Fruit fly (Drosophila melanogaster) whole organism, embryonic: Measurements from ENCODE around the gene CG3690.

Experiments used
- B-H2 ChIP-seq: fragments of 200-800 bp; sonication (Bioruptor generic); optimal IDR thresholded peaks from 2 replicates; lab custom pipeline; 2018; ENCODE audit warnings: missing biosample characterization, mild to moderate bottlenecking, missing genetic modification characterization
- CG10147 ChIP-seq: fragments of 200-800 bp; sonication (Bioruptor generic); optimal IDR thresholded peaks from 2 replicates; lab custom pipeline; 2019; ENCODE audit warnings: missing biosample characterization, mild to moderate bottlenecking, missing genetic modification characterization, moderate library complexity
- CG11560 ChIP-seq: fragments of 200-800 bp; sonication (Bioruptor generic); IDR thresholded peaks from 3 replicates; pipeline ENCODE4 v1.3.6; 2022; ENCODE audit warnings: missing biosample characterization, missing genetic modification characterization
- CG12071 ChIP-seq: fragments of 200-800 bp; sonication (Bioruptor generic); optimal IDR thresholded peaks from 3 replicates; lab custom pipeline; 2018; ENCODE audit warnings: missing biosample characterization, mild to moderate bottlenecking, missing genetic modification characterization
- CG12744 ChIP-seq: fragments of 200-800 bp; sonication (Bioruptor generic); optimal IDR thresholded peaks from 2 replicates; lab custom pipeline; 2016; ENCODE audit warnings: missing biosample characterization, missing genetic modification characterization
- CG15514 ChIP-seq: fragments of 200-800 bp; sonication (Bioruptor generic); optimal IDR thresholded peaks from 3 replicates; lab custom pipeline; 2017; ENCODE audit warnings: missing biosample characterization, missing genetic modification characterization, mild to moderate bottlenecking, moderate library complexity, missing genetic modification reagents
- CG17612 ChIP-seq: fragments of 200-800 bp; sonication (Bioruptor generic); IDR thresholded peaks from 2 replicates; pipeline ENCODE4 v1.3.6; 2022; ENCODE audit warnings: missing biosample characterization, missing genetic modification characterization
- CG31224 ChIP-seq: fragments of 200-800 bp; sonication (Bioruptor generic); IDR thresholded peaks from 2 replicates; pipeline ENCODE4 v1.3.6; 2022; ENCODE audit warnings: missing biosample characterization, missing genetic modification characterization
- CG32532 ChIP-seq: fragments of 200-800 bp; sonication (Bioruptor generic); IDR thresholded peaks from 2 replicates; pipeline ENCODE4 v1.3.6; 2022; ENCODE audit warnings: missing biosample characterization, missing genetic modification characterization
- CG3847 ChIP-seq: fragments of 200-800 bp; sonication (Bioruptor generic); IDR thresholded peaks from 2 replicates; pipeline ENCODE4 v1.3.6; 2022; ENCODE audit warnings: missing biosample characterization, missing genetic modification characterization
- CG4404 ChIP-seq: fragments of 200-800 bp; sonication (Bioruptor generic); IDR thresholded peaks from 2 replicates; pipeline ENCODE4 v1.3.6; 2022; ENCODE audit warnings: missing biosample characterization, missing genetic modification characterization
- CG5953 ChIP-seq: fragments of 200-800 bp; sonication (Bioruptor generic); IDR thresholded peaks from 2 replicates; pipeline ENCODE4 v1.3.6; 2022; ENCODE audit warnings: missing biosample characterization, missing genetic modification characterization
- CG6791 ChIP-seq: fragments of 200-800 bp; sonication (Bioruptor generic); IDR thresholded peaks from 3 replicates; pipeline ENCODE4 v1.3.6; 2022; ENCODE audit warnings: missing biosample characterization, missing genetic modification characterization; ENCODE audit not compliant: partially characterized antibody
- CG8089 ChIP-seq: fragments of 200-800 bp; sonication (Bioruptor generic); optimal IDR thresholded peaks from 3 replicates; lab custom pipeline; 2016; ENCODE audit warnings: missing biosample characterization, missing genetic modification characterization
- CG8290 ChIP-seq, 3 experiments: fragments of 200-800 bp; sonication (Bioruptor generic); optimal IDR thresholded peaks; 2 replicates each; lab custom pipeline; 2016 to 2019; ENCODE audit warnings: missing biosample characterization in 3 of 3, missing genetic modification characterization in 3 of 3, mild to moderate bottlenecking in 2 of 3, moderate library complexity in 1 of 3
- Eip74EF ChIP-seq, 2 experiments: fragments of 200-800 bp in 1 of 2; fragments of >200 bp in 1 of 2; sonication (Bioruptor generic) in 1 of 2; optimal IDR thresholded peaks; 2 replicates each; lab custom pipeline; 2017 to 2019; ENCODE audit warnings: missing biosample characterization in 2 of 2, missing genetic modification characterization in 2 of 2, mild to moderate bottlenecking in 1 of 2, moderate library complexity in 1 of 2
- Ets65A ChIP-seq: fragments of 200-800 bp; sonication (Bioruptor generic); peaks from one replicate; lab custom pipeline; 2016; ENCODE audit warnings: missing biosample characterization, missing genetic modification characterization
- Hmr ChIP-seq: fragments of 200-800 bp; sonication (Bioruptor generic); optimal IDR thresholded peaks from 3 replicates; lab custom pipeline; 2017; ENCODE audit warnings: mild to moderate bottlenecking, missing biosample characterization, missing genetic modification reagents, missing genetic modification characterization
- MBD-R2 ChIP-seq: fragments of 200-800 bp; sonication (Bioruptor generic); IDR thresholded peaks from 2 replicates; pipeline ENCODE4 v1.3.6; 2022; ENCODE audit warnings: missing biosample characterization, missing genetic modification characterization
- MESR4 ChIP-seq: fragments of 200-800 bp; sonication (Bioruptor generic); optimal IDR thresholded peaks from 2 replicates; lab custom pipeline; 2018; ENCODE audit warnings: missing biosample characterization, mild to moderate bottlenecking, missing genetic modification characterization, moderate library complexity
- Med ChIP-seq: fragments of 200-800 bp; sonication (Bioruptor generic); peaks from one replicate; lab custom pipeline; 2016; ENCODE audit warnings: missing biosample characterization, missing genetic modification characterization, mild to moderate bottlenecking, inconsistent platforms, moderate library complexity
- Opbp ChIP-seq: fragments of 200-800 bp; sonication (Bioruptor generic); IDR thresholded peaks from 3 replicates; pipeline ENCODE4 v1.3.6; 2022; ENCODE audit warnings: missing biosample characterization, missing genetic modification characterization; ENCODE audit not compliant: partially characterized antibody
- Optix ChIP-seq: fragments of 200-800 bp; sonication (Bioruptor generic); IDR thresholded peaks from 3 replicates; pipeline ENCODE4 v1.3.6; 2022; ENCODE audit warnings: missing biosample characterization, missing genetic modification characterization
- PHDP ChIP-seq: fragments of 200-800 bp; sonication (Bioruptor generic); optimal IDR thresholded peaks from 3 replicates; lab custom pipeline; 2018; ENCODE audit warnings: missing biosample characterization, mild to moderate bottlenecking, missing genetic modification characterization, moderate library complexity
- Xbp1 ChIP-seq: fragments of 200-800 bp; sonication (Bioruptor generic); optimal IDR thresholded peaks from 3 replicates; lab custom pipeline; 2016; ENCODE audit warnings: missing biosample characterization, mild to moderate bottlenecking, missing genetic modification characterization
- ab ChIP-seq: fragments of 200-800 bp; sonication (Bioruptor generic); optimal IDR thresholded peaks from 2 replicates; lab custom pipeline; 2016; ENCODE audit warnings: missing biosample characterization, missing genetic modification characterization
- ap ChIP-seq: fragments of 200-800 bp; sonication (Bioruptor generic); IDR thresholded peaks from 2 replicates; pipeline ENCODE4 v1.3.6; 2022; ENCODE audit warnings: missing biosample characterization, missing genetic modification characterization
- crc ChIP-seq: fragments of 200-800 bp; sonication (Bioruptor generic); optimal IDR thresholded peaks from 2 replicates; lab custom pipeline; 2016; ENCODE audit warnings: missing biosample characterization, missing genetic modification characterization
- cwo ChIP-seq: fragments of 200-800 bp; sonication (Bioruptor generic); optimal IDR thresholded peaks from 3 replicates; lab custom pipeline; 2017; ENCODE audit warnings: missing biosample characterization, missing genetic modification characterization, mild to moderate bottlenecking, moderate library complexity, missing genetic modification reagents
- ems ChIP-seq: fragments of 200-800 bp; sonication (Bioruptor generic); optimal IDR thresholded peaks from 3 replicates; lab custom pipeline; 2016; ENCODE audit warnings: missing biosample characterization, missing genetic modification characterization
- eve ChIP-seq, 2 experiments: fragments of >200 bp; optimal IDR thresholded peaks; 2 replicates each; lab custom pipeline; 2017; ENCODE audit warnings: missing biosample characterization in 2 of 2, missing genetic modification characterization in 2 of 2
- fd102C ChIP-seq: fragments of 200-800 bp; sonication (Bioruptor generic); optimal IDR thresholded peaks from 2 replicates; lab custom pipeline; 2018; ENCODE audit warnings: missing biosample characterization, mild to moderate bottlenecking, missing genetic modification characterization, moderate library complexity
- gfzf ChIP-seq: fragments of 200-800 bp; sonication (Bioruptor generic); optimal IDR thresholded peaks from 2 replicates; lab custom pipeline; 2016; ENCODE audit warnings: missing biosample characterization, mild to moderate bottlenecking, missing genetic modification characterization, moderate library complexity
- grau ChIP-seq: fragments of 200-800 bp; optimal IDR thresholded peaks from 3 replicates; lab custom pipeline; 2019; ENCODE audit warnings: missing biosample characterization, mild to moderate bottlenecking, missing genetic modification characterization, moderate library complexity
- grn ChIP-seq: fragments of 200-800 bp; sonication (Bioruptor generic); optimal IDR thresholded peaks from 3 replicates; lab custom pipeline; 2017; ENCODE audit warnings: missing biosample characterization, missing genetic modification characterization
- hbn ChIP-seq: fragments of 200-800 bp; sonication (Bioruptor generic); IDR thresholded peaks from 2 replicates; pipeline ENCODE4 v1.3.6; 2022; ENCODE audit warnings: missing biosample characterization, missing genetic modification characterization; ENCODE audit not compliant: partially characterized antibody
- inv ChIP-seq: fragments of 200-800 bp; sonication (Bioruptor generic); IDR thresholded peaks from 2 replicates; pipeline ENCODE4 v1.3.6; 2022; ENCODE audit warnings: missing biosample characterization, missing genetic modification characterization; ENCODE audit not compliant: partially characterized antibody
- jigr1 ChIP-seq: fragments of 200-800 bp; sonication (Bioruptor generic); IDR thresholded peaks from 3 replicates; pipeline ENCODE4 v1.3.6; 2022; ENCODE audit warnings: missing biosample characterization, missing genetic modification characterization
- kah ChIP-seq: fragments of 200-800 bp; sonication (Bioruptor generic); optimal IDR thresholded peaks from 2 replicates; lab custom pipeline; 2018; ENCODE audit warnings: missing biosample characterization, mild to moderate bottlenecking, missing genetic modification characterization
- ken ChIP-seq: fragments of 200-800 bp; sonication (Bioruptor generic); IDR thresholded peaks from 3 replicates; pipeline ENCODE4 v1.3.6; 2022; ENCODE audit warnings: missing biosample characterization, missing genetic modification characterization
- lmd ChIP-seq: fragments of 200-800 bp; sonication (Bioruptor generic); IDR thresholded peaks from 2 replicates; pipeline ENCODE4 v1.3.6; 2022; ENCODE audit warnings: missing biosample characterization, missing genetic modification characterization
- lola ChIP-seq, 3 experiments: fragments of >200 bp in 2 of 3; fragments of 200-800 bp in 1 of 3; sonication (Bioruptor generic) in 1 of 3; optimal IDR thresholded peaks; 2 replicates each; lab custom pipeline; 2017 to 2019; ENCODE audit warnings: missing biosample characterization in 3 of 3, missing genetic modification characterization in 3 of 3, mild to moderate bottlenecking in 1 of 3, moderate library complexity in 1 of 3
- nmo ChIP-seq: fragments of 200-800 bp; sonication (Bioruptor generic); optimal IDR thresholded peaks from 2 replicates; lab custom pipeline; 2018; ENCODE audit warnings: missing biosample characterization, mild to moderate bottlenecking, missing genetic modification characterization, moderate library complexity
- pb ChIP-seq: fragments of 200-800 bp; sonication (Bioruptor generic); optimal IDR thresholded peaks from 3 replicates; lab custom pipeline; 2016; ENCODE audit warnings: missing biosample characterization, missing genetic modification characterization
- pfk ChIP-seq: fragments of 200-800 bp; sonication (Bioruptor generic); optimal IDR thresholded peaks from 2 replicates; lab custom pipeline; 2018; ENCODE audit warnings: missing biosample characterization, mild to moderate bottlenecking, missing genetic modification characterization, moderate library complexity
- pho ChIP-seq: fragments of 200-800 bp; sonication (Bioruptor generic); optimal IDR thresholded peaks from 2 replicates; lab custom pipeline; 2016; ENCODE audit warnings: missing biosample characterization, missing genetic modification characterization
- phol ChIP-seq: fragments of 200-800 bp; sonication (Bioruptor generic); optimal IDR thresholded peaks from 3 replicates; lab custom pipeline; 2018; ENCODE audit warnings: missing biosample characterization, mild to moderate bottlenecking, missing genetic modification characterization, moderate library complexity
- schlank ChIP-seq: fragments of 200-800 bp; sonication (Bioruptor generic); optimal IDR thresholded peaks from 2 replicates; lab custom pipeline; 2018; ENCODE audit warnings: missing biosample characterization, mild to moderate bottlenecking, missing genetic modification characterization
- slbo ChIP-seq: fragments of 200-800 bp; sonication (Bioruptor generic); IDR thresholded peaks from 2 replicates; pipeline ENCODE4 v1.3.6; 2022; ENCODE audit warnings: missing biosample characterization, missing genetic modification characterization
- sug ChIP-seq: fragments of 200-800 bp; optimal IDR thresholded peaks from 2 replicates; lab custom pipeline; 2019; ENCODE audit warnings: missing biosample characterization, mild to moderate bottlenecking, missing genetic modification characterization, moderate library complexity
- toy ChIP-seq: fragments of 200-800 bp; sonication (Bioruptor generic); IDR thresholded peaks from 2 replicates; pipeline ENCODE4 v1.3.6; 2022; ENCODE audit warnings: missing biosample characterization, missing genetic modification characterization

Gene CG3690

DNA sequence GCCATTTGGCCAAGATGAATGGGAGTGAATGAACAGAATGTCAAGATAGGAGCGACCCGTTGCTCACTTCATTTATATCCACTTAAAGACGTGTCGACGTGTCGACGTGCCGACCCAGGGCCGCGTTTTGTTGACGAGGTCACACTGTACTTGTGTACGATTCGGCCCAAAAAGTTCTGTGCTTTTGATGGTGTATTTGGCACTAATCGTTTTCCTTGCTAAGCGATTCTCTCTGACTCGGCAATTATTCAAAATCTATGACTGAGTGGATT, 3.5 kb downstream of the CG3690 start (continued):
- TF ChIP-seq ab (GFP tag; lab: Kevin White, UChicago) (no peak), CG32532 (GFP tag; lab: Robert Waterston, UW) (peak; percentile 63), Opbp (GFP tag; lab: Robert Waterston, UW) (no peak), gfzf (GFP tag; lab: Kevin White, UChicago) (no peak), ken (GFP tag; lab: Robert Waterston, UW) (0 out of 3 replicates have a peak, but pooled peaks have one; percentile 11), lmd (GFP tag; lab: Robert Waterston, UW) (peak; percentile 43; the same call in 1 of the 2 replicates), CG12744 (GFP tag; lab: Kevin White, UChicago) (no peak), pho (no peak), B-H2 (GFP tag; lab: Kevin White, UChicago) (no peak), nmo (GFP tag; lab: Kevin White, UChicago) (no peak), ap (GFP tag; lab: Robert Waterston, UW) (no peak), Xbp1 (GFP tag; lab: Kevin White, UChicago) (peak; percentile 0), CG15514 (GFP tag; lab: Kevin White, UChicago) (peak; percentile 27), CG8089 (no peak), CG4404 (GFP tag; lab: Robert Waterston, UW) (no peak), grau (peak; percentile 79), Hmr (GFP tag; lab: Kevin White, UChicago) (peak; percentile 13), MESR4 (GFP tag; lab: Kevin White, UChicago) (no peak), Ets65A (GFP tag; lab: Kevin White, UChicago) (peak; percentile 68), CG3847 (GFP tag; lab: Robert Waterston, UW) (peak; percentile 27; the same call in 1 of the 2 replicates), eve (GFP tag; optimal IDR thresholded peaks at IDR 0.05; lab: Kevin White, UChicago) (no peak), lola (GFP tag; optimal IDR thresholded peaks at IDR 0.05; lab: Kevin White, UChicago) (no peak), CG31224 (peak; percentile 51), CG10147 (GFP tag; lab: Kevin White, UChicago) (no peak), Eip74EF (GFP tag; optimal IDR thresholded peaks at IDR 0.05; lab: Kevin White, UChicago) (no peak), jigr1 (GFP tag; lab: Robert Waterston, UW) (no peak), CG8290 (GFP tag; optimal IDR thresholded peaks at IDR 0.05; lab: Kevin White, UChicago) (no peak), CG8290 (tag; optimal IDR thresholded peaks at IDR 0.05; lab: Kevin White, UChicago) (peak in 1 of 2 experiments; percentile 74), Optix (GFP tag; lab: Robert Waterston, UW) (no peak), ems (GFP tag; lab: Kevin White, UChicago) (no peak), toy (GFP tag; lab: Robert Waterston, UW) (no peak), Med (GFP tag; lab: Kevin White, UChicago) (peak; percentile 90), crc (GFP tag; lab: Kevin White, UChicago) (no peak), CG12071 (peak; percentile 12), fd102C (GFP tag; lab: Kevin White, UChicago) (no peak), grn (GFP tag; lab: Kevin White, UChicago) (no peak), CG17612 (GFP tag; lab: Robert Waterston, UW) (0 out of 2 replicates have a peak, but pooled peaks have one; percentile 8), pb (GFP tag; lab: Kevin White, UChicago) (peak; percentile 11), phol (no peak), CG6791 (GFP tag; lab: Robert Waterston, UW) (no peak), CG5953 (GFP tag; lab: Robert Waterston, UW) (no peak), PHDP (tag; lab: Kevin White, UChicago) (no peak), kah (GFP tag; lab: Kevin White, UChicago) (no peak), CG11560 (tag; lab: Robert Waterston, UW) (no peak), hbn (GFP tag; lab: Robert Waterston, UW) (no peak), sug (tag; lab: Kevin White, UChicago) (peak; percentile 14), inv (GFP tag; lab: Robert Waterston, UW) (no peak), schlank (tag; lab: Kevin White, UChicago) (peak; percentile 10), slbo (GFP tag; lab: Robert Waterston, UW) (peak; percentile 69), cwo (GFP tag; lab: Kevin White, UChicago) (no peak), MBD-R2 (GFP tag; lab: Robert Waterston, UW) (peak; percentile 20; the same call in 1 of the 2 replicates), pfk (GFP tag; lab: Kevin White, UChicago) (no peak)
